Fruit fly (Drosophila melanogaster): Measurements from ENCODE around the gene Clic.

Clic gene

dm6 chrX:13821775-13822493, at the start of gene Clic (continued):
- TF ChIP-seq insv (GFP tag; optimal IDR thresholded peaks at IDR 0.05) (peak in 1 of 2 experiments; percentile 12), rib (GFP tag; IDR thresholded peaks at IDR 0.05) (peak; percentile 55), CG2129 (GFP tag; IDR thresholded peaks at IDR 0.05; ENCODE audit: partially characterized antibody) (no peak), ssp (GFP tag; IDR thresholded peaks at IDR 0.05) (no peak), dpn (GFP tag; optimal IDR thresholded peaks at IDR 0.05) (peak in 1 of 2 experiments; percentile 11), gro (GFP tag; optimal IDR thresholded peaks at IDR 0.05) (peak; percentile 24), ab (GFP tag; optimal IDR thresholded peaks at IDR 0.05) (no peak), CG3838 (GFP tag; optimal IDR thresholded peaks at IDR 0.05) (no peak), mam (GFP tag; optimal IDR thresholded peaks at IDR 0.05) (peak; percentile 7), dmrt99B (tag; optimal IDR thresholded peaks at IDR 0.05) (no peak), CG10147 (GFP tag; optimal IDR thresholded peaks at IDR 0.05) (no peak), CG18262 (tag; optimal IDR thresholded peaks at IDR 0.05) (no peak), ken (GFP tag; IDR thresholded peaks at IDR 0.05) (no peak), yki (optimal IDR thresholded peaks at IDR 0.05) (no peak), az2 (GFP tag; optimal IDR thresholded peaks at IDR 0.05) (no peak), HmgZ (tag; optimal IDR thresholded peaks at IDR 0.05) (peak; percentile 40), CG9932 (GFP tag; IDR thresholded peaks at IDR 0.05) (no peak; the same call in 1 of the 2 replicates), Optix (GFP tag; IDR thresholded peaks at IDR 0.05) (no peak), Fer3 (tag; optimal IDR thresholded peaks at IDR 0.05) (peak; percentile 16), CG14860 (GFP tag; IDR thresholded peaks at IDR 0.05; ENCODE audit: partially characterized antibody) (no peak), vvl (GFP tag; IDR thresholded peaks at IDR 0.05) (peak; percentile 53; the same call in 1 of the 2 replicates), CG8281 (tag; optimal IDR thresholded peaks at IDR 0.05) (no peak), CG17829 (tag; optimal IDR thresholded peaks at IDR 0.05) (no peak), CG30431 (GFP tag; optimal IDR thresholded peaks at IDR 0.05) (no peak), CG11560 (tag; IDR thresholded peaks at IDR 0.05) (no peak), CG12236 (GFP tag; optimal IDR thresholded peaks at IDR 0.05) (no peak), grn (GFP tag; optimal IDR thresholded peaks at IDR 0.05) (no peak), prd (optimal IDR thresholded peaks at IDR 0.05) (no peak), prd (GFP tag; IDR thresholded peaks at IDR 0.05) (no peak), ara (GFP tag; IDR thresholded peaks at IDR 0.05) (0 out of 2 replicates have a peak, but pooled peaks have one; percentile 41), stwl (tag; optimal IDR thresholded peaks at IDR 0.05) (peak; percentile 40), usp (GFP tag; optimal IDR thresholded peaks at IDR 0.05) (no peak), CG12104 (GFP tag; optimal IDR thresholded peaks at IDR 0.05) (no peak), CG6689 (GFP tag; IDR thresholded peaks at IDR 0.05) (no peak), Dll (GFP tag; IDR thresholded peaks at IDR 0.05; ENCODE audit: partially characterized antibody) (no peak), CG7963 (GFP tag; IDR thresholded peaks at IDR 0.05; ENCODE audit: partially characterized antibody) (0 out of 3 replicates have a peak, but pooled peaks have one; percentile 10), Antp (GFP tag; optimal IDR thresholded peaks at IDR 0.05) (peak; percentile 47), CG4360 (GFP tag; IDR thresholded peaks at IDR 0.05) (0 out of 2 replicates have a peak, but pooled peaks have one; percentile 14), nerfin-2 (GFP tag; IDR thresholded peaks at IDR 0.05; ENCODE audit: partially characterized antibody) (no peak), PHDP (tag; optimal IDR thresholded peaks at IDR 0.05) (no peak), sens (GFP tag) (peak; percentile 88), CG1024 (GFP tag; IDR thresholded peaks at IDR 0.05) (no peak), croc (GFP tag; conservative IDR thresholded peaks at IDR 0.05) (no peak), CG3065 (GFP tag; optimal IDR thresholded peaks at IDR 0.05) (no peak), Doc2 (GFP tag; IDR thresholded peaks at IDR 0.05) (no peak), NFAT (GFP tag; IDR thresholded peaks at IDR 0.05) (peak; percentile 55; the same call in 1 of the 2 replicates), tup (GFP tag; optimal IDR thresholded peaks at IDR 0.05) (no peak), CG2202 (tag; optimal IDR thresholded peaks at IDR 0.05) (no peak), odd (GFP tag; optimal IDR thresholded peaks at IDR 0.05) (no peak), BtbVII (GFP tag; optimal IDR thresholded peaks at IDR 0.05) (no peak)
